Worm (Caenorhabditis elegans) whole organism, midembryonic: Measurements from ENCODE around the gene F21H7.12.

ENCODE experiments used
- T22C8.4 ChIP-seq: fragments of 200-800 bp; sonication (Bioruptor generic); IDR thresholded peaks from 2 replicates; pipeline ENCODE4 v1.3.6; 2022; ENCODE audit warnings: missing genetic modification characterization, missing compliant biosample characterization
- cog-1 ChIP-seq: sonication (generic microtip); optimal IDR thresholded peaks from 2 replicates; lab custom pipeline; 2016; ENCODE audit warnings: missing genetic modification characterization, missing compliant biosample characterization
- flt-1 ChIP-seq: fragments of 200-800 bp; sonication (Bioruptor generic); IDR thresholded peaks from 2 replicates; pipeline ENCODE4 v1.3.6; 2022; ENCODE audit warnings: missing genetic modification characterization, missing compliant biosample characterization
- klf-2 ChIP-seq: fragments of 200-800 bp; sonication (Bioruptor generic); conservative IDR thresholded peaks from 2 replicates; pipeline ENCODE4 v1.3.6; 2022; ENCODE audit warnings: missing genetic modification reagents, missing genetic modification characterization, missing compliant biosample characterization
- tab-1 ChIP-seq: fragments of 200-800 bp; sonication (Bioruptor generic); IDR thresholded peaks from 2 replicates; pipeline ENCODE4 v1.3.6; 2022; ENCODE audit warnings: missing genetic modification characterization, missing compliant biosample characterization
- ztf-23 ChIP-seq: fragments of 200-800 bp; sonication (Bioruptor generic); IDR thresholded peaks from 2 replicates; pipeline ENCODE4 v1.3.6; 2022; ENCODE audit warnings: missing genetic modification reagents, missing genetic modification characterization, missing compliant biosample characterization

DNA sequence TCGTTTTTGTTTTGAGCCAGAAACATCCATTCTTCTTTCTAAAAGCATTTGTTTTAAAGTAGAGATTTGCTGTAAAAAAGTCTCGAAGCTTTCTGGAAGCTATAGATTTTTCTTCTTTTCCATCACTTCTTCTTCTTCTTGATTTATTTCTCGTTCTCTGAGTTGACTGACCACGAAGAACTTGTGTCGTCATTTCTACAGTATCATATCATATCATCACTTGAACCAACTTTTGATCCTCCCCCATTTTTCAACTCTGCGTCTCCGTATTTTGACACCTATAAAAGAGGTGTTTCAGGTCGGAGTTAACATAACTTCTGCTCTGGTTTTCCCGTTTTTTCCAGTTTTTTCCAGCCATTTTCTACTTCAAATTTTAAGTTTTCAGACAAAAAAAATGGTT, 15.5 kb upstream of the F21H7.12 start, which contains the start of gene F11A5.9:
- TF ChIP-seq flt-1 (GFP tag; lab: Robert Waterston, UW): no peak
- TF ChIP-seq cog-1 (tag; lab: Kevin White, UChicago): no peak
- no peak for TF ChIP-seq klf-2
- TF ChIP-seq tab-1 (GFP tag; lab: Robert Waterston, UW): no peak
- TF ChIP-seq T22C8.4 (GFP tag; lab: Robert Waterston, UW): no peak
- no peak for TF ChIP-seq ztf-23 (GFP tag; lab: Robert Waterston, UW)
